Fruit fly (Drosophila melanogaster) S2 (cell line): Measurements from ENCODE around the gene CG9286.

Source experiments
- CG8478 ChIP-seq: fragments of >200 bp; optimal IDR thresholded peaks from 2 replicates; lab custom pipeline; 2018
- CTCF ChIP-seq, 2 experiments: fragments of >200 bp; optimal IDR thresholded peaks; 2 replicates each; lab custom pipeline; 2018

- TF ChIP-seq CTCF (optimal IDR thresholded peaks at IDR 0.05; lab: Kevin White, UChicago) (no peak), CG8478 (lab: Kevin White, UChicago) (no peak)
Observed at dm6 chr3R:13793105-13793978, 12.6 kb downstream of the CG9286 start.
